Fruit fly (Drosophila melanogaster): ENCODE results near the gene CG7271.
A peak's percentile ranks its signal among the peaks of the same experiment; 100 is the strongest.

CG7271 gene

DNA sequence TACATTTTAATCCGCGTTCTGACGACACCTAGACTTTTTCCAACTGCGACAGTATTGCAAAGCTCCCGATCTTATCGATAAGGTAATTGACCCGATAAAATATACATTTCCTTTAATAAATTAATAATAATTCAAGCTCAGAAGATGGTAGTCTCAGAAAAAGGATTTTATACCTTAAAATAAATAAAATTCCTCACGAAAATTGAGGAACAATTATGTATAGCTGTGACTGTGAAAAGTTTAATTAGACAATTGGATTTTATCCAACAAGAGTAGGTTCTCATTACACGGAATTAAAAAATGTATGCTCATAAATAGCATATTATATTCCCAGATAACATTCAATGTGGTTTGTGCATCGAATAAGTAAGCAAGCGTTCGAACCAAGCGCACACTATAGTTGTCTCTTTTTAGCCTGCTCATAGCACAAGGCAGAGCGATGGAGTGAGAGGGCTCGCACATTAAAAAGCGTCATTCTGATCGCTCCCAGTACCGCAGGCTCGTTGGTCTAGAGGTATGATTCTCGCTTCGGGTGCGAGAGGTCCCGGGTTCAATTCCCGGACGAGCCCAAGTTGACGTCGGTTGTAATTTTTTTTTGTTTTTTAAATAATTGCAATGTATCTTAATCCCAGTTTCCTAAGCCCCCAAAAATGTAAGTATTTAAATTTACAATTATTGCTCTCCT, 29.5 kb downstream of the CG7271 start, which contains the start of the genes CG13380 and CG4174 (continued):
- no peak for TF ChIP-seq fd102C (GFP tag; optimal IDR thresholded peaks at IDR 0.05)
- TF ChIP-seq Doc3 (GFP tag; IDR thresholded peaks at IDR 0.05; ENCODE audit: partially characterized antibody), result peak; percentile 31; the same call in 1 of the 3 replicates
- no peak for TF ChIP-seq yki (optimal IDR thresholded peaks at IDR 0.05)
- TF ChIP-seq pfk (GFP tag; optimal IDR thresholded peaks at IDR 0.05), result no peak
- no peak for TF ChIP-seq Atf6 (GFP tag; IDR thresholded peaks at IDR 0.05)
- TF ChIP-seq CG2116 (GFP tag; optimal IDR thresholded peaks at IDR 0.05), result no peak
- TF ChIP-seq unpg (GFP tag; optimal IDR thresholded peaks at IDR 0.05), result no peak
- TF ChIP-seq CG10543 (GFP tag; optimal IDR thresholded peaks at IDR 0.05), result no peak
- no peak for TF ChIP-seq tio (GFP tag; optimal IDR thresholded peaks at IDR 0.05)
- no peak for TF ChIP-seq CG13894 (tag; optimal IDR thresholded peaks at IDR 0.05)
- TF ChIP-seq CG43689 (GFP tag; IDR thresholded peaks at IDR 0.05), result no peak
- peak; percentile 16; the same call in 1 of the 2 replicates for TF ChIP-seq Xrp1 (GFP tag; IDR thresholded peaks at IDR 0.05)
- no peak for TF ChIP-seq vfl (GFP tag; optimal IDR thresholded peaks at IDR 0.05)
- no peak for TF ChIP-seq CG1024 (GFP tag; IDR thresholded peaks at IDR 0.05)
- TF ChIP-seq ase (GFP tag; IDR thresholded peaks at IDR 0.05), result no peak
- no peak for TF ChIP-seq chn (GFP tag; optimal IDR thresholded peaks at IDR 0.05)
- no peak for TF ChIP-seq YL-1 (GFP tag; optimal IDR thresholded peaks at IDR 0.05)
- peak; percentile 93 for TF ChIP-seq bbx (GFP tag; IDR thresholded peaks at IDR 0.05; ENCODE audit: partially characterized antibody)
- TF ChIP-seq CG17186 (GFP tag; optimal IDR thresholded peaks at IDR 0.05), result no peak
- TF ChIP-seq corto (GFP tag; optimal IDR thresholded peaks at IDR 0.05), result no peak
- no peak for TF ChIP-seq HLH54F (GFP tag; optimal IDR thresholded peaks at IDR 0.05)
- no peak for TF ChIP-seq gem (tag; optimal IDR thresholded peaks at IDR 0.05)
- no peak for TF ChIP-seq CG7357 (GFP tag; IDR thresholded peaks at IDR 0.05)
- TF ChIP-seq CG18011 (GFP tag; optimal IDR thresholded peaks at IDR 0.05), result no peak
- no peak for TF ChIP-seq Hmr (GFP tag; optimal IDR thresholded peaks at IDR 0.05)
- peak; percentile 48 for TF ChIP-seq cad (GFP tag; optimal IDR thresholded peaks at IDR 0.05)
- no peak for TF ChIP-seq CG3065 (GFP tag; optimal IDR thresholded peaks at IDR 0.05)
- TF ChIP-seq dmrt99B (tag; optimal IDR thresholded peaks at IDR 0.05), result no peak
- no peak for TF ChIP-seq CG4820 (GFP tag; optimal IDR thresholded peaks at IDR 0.05)
- no peak for TF ChIP-seq slbo (GFP tag; IDR thresholded peaks at IDR 0.05)
- no peak for TF ChIP-seq CG11398 (GFP tag; optimal IDR thresholded peaks at IDR 0.05)
- TF ChIP-seq trh (GFP tag; optimal IDR thresholded peaks at IDR 0.05), result no peak
- TF ChIP-seq cato (GFP tag; optimal IDR thresholded peaks at IDR 0.05; ENCODE audit: borderline replicate concordance), result no peak
- no peak for TF ChIP-seq CG15073 (GFP tag; optimal IDR thresholded peaks at IDR 0.05)
- no peak for TF ChIP-seq CHES-1-like (GFP tag; optimal IDR thresholded peaks at IDR 0.05)
- TF ChIP-seq crol (GFP tag; IDR thresholded peaks at IDR 0.05), result no peak
- TF ChIP-seq odd (GFP tag; optimal IDR thresholded peaks at IDR 0.05), result no peak
- TF ChIP-seq bigmax (GFP tag; optimal IDR thresholded peaks at IDR 0.05), result no peak
- TF ChIP-seq B-H1 (GFP tag; IDR thresholded peaks at IDR 0.05), result no peak
- TF ChIP-seq CG17361 (GFP tag; IDR thresholded peaks at IDR 0.05), result no peak
- no peak for TF ChIP-seq Max (GFP tag; optimal IDR thresholded peaks at IDR 0.05)
- TF ChIP-seq CG6689 (GFP tag; IDR thresholded peaks at IDR 0.05), result no peak
- peak; percentile 46 for TF ChIP-seq Lhr (GFP tag; optimal IDR thresholded peaks at IDR 0.05)
- no peak for TF ChIP-seq CG6272 (GFP tag; IDR thresholded peaks at IDR 0.05)
- peak; percentile 43 for TF ChIP-seq CG15601 (tag; optimal IDR thresholded peaks at IDR 0.05)
- peak; percentile 90 for TF ChIP-seq amos (GFP tag; IDR thresholded peaks at IDR 0.05; ENCODE audit: partially characterized antibody)
- TF ChIP-seq NC2β (GFP tag; optimal IDR thresholded peaks at IDR 0.05), result no peak
- TF ChIP-seq Xbp1 (GFP tag; optimal IDR thresholded peaks at IDR 0.05), result no peak
- TF ChIP-seq CG12942 (GFP tag; optimal IDR thresholded peaks at IDR 0.05), result no peak
- TF ChIP-seq CG12155 (GFP tag; optimal IDR thresholded peaks at IDR 0.05), result no peak
- no peak for TF ChIP-seq CG10959 (GFP tag; IDR thresholded peaks at IDR 0.05)
